Fruit fly (Drosophila melanogaster) whole organism, embryonic: ENCODE results near the gene SerRS.

Experiments
- B-H2 ChIP-seq: fragments of 200-800 bp; sonication (Bioruptor generic); optimal IDR thresholded peaks from 2 replicates; lab custom pipeline; 2018; ENCODE audit warnings: missing biosample characterization, mild to moderate bottlenecking, missing genetic modification characterization
- Bdp1 ChIP-seq: fragments of 200-800 bp; sonication (Bioruptor generic); optimal IDR thresholded peaks from 3 replicates; lab custom pipeline; 2016; ENCODE audit warnings: missing biosample characterization, missing genetic modification characterization
- CG10565 ChIP-seq: fragments of 200-800 bp; sonication (Bioruptor generic); optimal IDR thresholded peaks from 3 replicates; lab custom pipeline; 2016; ENCODE audit warnings: missing biosample characterization, mild to moderate bottlenecking, missing genetic modification characterization
- CG11695 ChIP-seq: fragments of 200-800 bp; sonication (Bioruptor generic); IDR thresholded peaks from 3 replicates; pipeline ENCODE4 v1.3.6; 2022; ENCODE audit warnings: missing biosample characterization, missing genetic modification characterization
- CG11696 ChIP-seq: fragments of 200-800 bp; sonication (Bioruptor generic); IDR thresholded peaks from 2 replicates; pipeline ENCODE4 v1.3.6; 2022; ENCODE audit warnings: missing biosample characterization, missing genetic modification characterization
- CG12219 ChIP-seq: fragments of 200-800 bp; sonication (Bioruptor generic); optimal IDR thresholded peaks from 3 replicates; lab custom pipeline; 2018; ENCODE audit warnings: missing biosample characterization, mild to moderate bottlenecking, missing genetic modification characterization
- CG12391 ChIP-seq: fragments of 200-800 bp; sonication (Bioruptor generic); optimal IDR thresholded peaks from 3 replicates; lab custom pipeline; 2018; ENCODE audit warnings: missing biosample characterization, mild to moderate bottlenecking, missing genetic modification characterization, moderate library complexity
- CG13775 ChIP-seq: fragments of 200-800 bp; sonication (Bioruptor generic); optimal IDR thresholded peaks from 3 replicates; lab custom pipeline; 2017; ENCODE audit warnings: missing biosample characterization, mild to moderate bottlenecking, missing genetic modification characterization
- CG14965 ChIP-seq: fragments of 200-800 bp; sonication (Bioruptor generic); optimal IDR thresholded peaks from 2 replicates; lab custom pipeline; 2016; ENCODE audit warnings: missing biosample characterization, missing genetic modification characterization, borderline replicate concordance
- CG1602 ChIP-seq: fragments of 200-800 bp; sonication (Bioruptor generic); optimal IDR thresholded peaks from 3 replicates; lab custom pipeline; 2016; ENCODE audit warnings: missing biosample characterization, missing genetic modification characterization
- CG17186 ChIP-seq: fragments of 200-800 bp; sonication (Bioruptor generic); optimal IDR thresholded peaks from 3 replicates; lab custom pipeline; 2017; ENCODE audit warnings: missing biosample characterization, missing genetic modification reagents, missing genetic modification characterization
- CG18011 ChIP-seq: fragments of 200-800 bp; sonication (Bioruptor generic); optimal IDR thresholded peaks from 2 replicates; lab custom pipeline; 2017; ENCODE audit warnings: missing biosample characterization, missing genetic modification characterization, mild to moderate bottlenecking, moderate library complexity, missing genotype
- CG3163 ChIP-seq: fragments of 200-800 bp; sonication (Bioruptor generic); optimal IDR thresholded peaks from 3 replicates; lab custom pipeline; 2016; ENCODE audit warnings: missing biosample characterization, missing genetic modification characterization
- CG32772 ChIP-seq: fragments of 200-800 bp; sonication (Bioruptor generic); IDR thresholded peaks from 2 replicates; pipeline ENCODE4 v1.3.6; 2022; ENCODE audit warnings: missing biosample characterization, missing genetic modification characterization
- CG42726 ChIP-seq: fragments of 200-800 bp; sonication (Bioruptor generic); IDR thresholded peaks from 2 replicates; pipeline ENCODE4 v1.3.6; 2022; ENCODE audit warnings: missing biosample characterization, missing genetic modification characterization; ENCODE audit not compliant: partially characterized antibody
- CG6765 ChIP-seq: fragments of 200-800 bp; sonication (Bioruptor generic); optimal IDR thresholded peaks from 3 replicates; lab custom pipeline; 2017; ENCODE audit warnings: missing biosample characterization, mild to moderate bottlenecking, missing genetic modification characterization
- D ChIP-seq, 2 experiments: fragments of 200-800 bp in 1 of 2; fragments of >200 bp in 1 of 2; sonication (Bioruptor generic) in 1 of 2; optimal IDR thresholded peaks; 2 replicates in 1 of 2; 3 replicates in 1 of 2; lab custom pipeline; 2017; ENCODE audit warnings: mild to moderate bottlenecking in 1 of 2, missing biosample characterization in 1 of 2, missing genetic modification characterization in 1 of 2, missing genetic modification reagents in 1 of 2
- D19A ChIP-seq: fragments of 200-800 bp; optimal IDR thresholded peaks from 3 replicates; lab custom pipeline; 2019; ENCODE audit warnings: missing biosample characterization, mild to moderate bottlenecking, missing genetic modification characterization, moderate library complexity
- Dip2 ChIP-seq: fragments of 200-800 bp; sonication (Bioruptor generic); IDR thresholded peaks from 2 replicates; pipeline ENCODE4 v1.3.6; 2022; ENCODE audit warnings: missing biosample characterization, missing genetic modification characterization
- Fer2 ChIP-seq: fragments of 200-800 bp; sonication (Bioruptor generic); optimal IDR thresholded peaks from 2 replicates; lab custom pipeline; 2018; ENCODE audit warnings: missing biosample characterization, mild to moderate bottlenecking, missing genetic modification characterization, moderate library complexity
- H15 ChIP-seq: fragments of 200-800 bp; sonication (Bioruptor generic); IDR thresholded peaks from 3 replicates; pipeline ENCODE4 v1.3.6; 2022; ENCODE audit warnings: missing biosample characterization, missing genetic modification characterization
- Hr39 ChIP-seq: fragments of >200 bp; optimal IDR thresholded peaks from 2 replicates; lab custom pipeline; 2017
- MESR4 ChIP-seq: fragments of 200-800 bp; sonication (Bioruptor generic); optimal IDR thresholded peaks from 2 replicates; lab custom pipeline; 2018; ENCODE audit warnings: missing biosample characterization, mild to moderate bottlenecking, missing genetic modification characterization, moderate library complexity
- Taf1 ChIP-seq: fragments of 200-800 bp; sonication (Bioruptor generic); IDR thresholded peaks from 2 replicates; pipeline ENCODE4 v1.3.6; 2022; ENCODE audit warnings: missing biosample characterization, missing genetic modification characterization
- ac ChIP-seq: fragments of 200-800 bp; sonication (Bioruptor generic); optimal IDR thresholded peaks from 3 replicates; lab custom pipeline; 2017; ENCODE audit warnings: missing biosample characterization, mild to moderate bottlenecking, missing genetic modification characterization
- ara ChIP-seq: fragments of 200-800 bp; sonication (Bioruptor generic); IDR thresholded peaks from 2 replicates; pipeline ENCODE4 v1.3.6; 2022; ENCODE audit warnings: missing biosample characterization, missing genetic modification characterization
- chinmo ChIP-seq: fragments of 200-800 bp; sonication (Bioruptor generic); IDR thresholded peaks from 4 replicates; pipeline ENCODE4 v1.3.6; 2022; ENCODE audit warnings: missing biosample characterization, missing genetic modification characterization; ENCODE audit not compliant: partially characterized antibody
- crol ChIP-seq: fragments of 200-800 bp; sonication (Bioruptor generic); IDR thresholded peaks from 2 replicates; pipeline ENCODE4 v1.3.6; 2022; ENCODE audit warnings: missing biosample characterization, missing genetic modification characterization
- dpn ChIP-seq, 2 experiments: fragments of 200-800 bp; sonication (Bioruptor generic); optimal IDR thresholded peaks; 3 replicates each; lab custom pipeline; 2016; ENCODE audit warnings: missing biosample characterization in 2 of 2, missing genetic modification characterization in 2 of 2
- ewg ChIP-seq: fragments of 200-800 bp; sonication (Bioruptor generic); optimal IDR thresholded peaks from 3 replicates; lab custom pipeline; 2017; ENCODE audit warnings: mild to moderate bottlenecking, missing biosample characterization, missing genetic modification reagents, missing genetic modification characterization
- ftz-f1 ChIP-seq: fragments of 200-800 bp; sonication (Bioruptor generic); optimal IDR thresholded peaks from 2 replicates; lab custom pipeline; 2016; ENCODE audit warnings: missing biosample characterization, missing genetic modification characterization
- gce ChIP-seq: fragments of 200-800 bp; sonication (Bioruptor generic); IDR thresholded peaks from 3 replicates; pipeline ENCODE4 v1.3.6; 2022; ENCODE audit warnings: missing biosample characterization, missing genetic modification characterization
- gfzf ChIP-seq: fragments of 200-800 bp; sonication (Bioruptor generic); optimal IDR thresholded peaks from 2 replicates; lab custom pipeline; 2016; ENCODE audit warnings: missing biosample characterization, mild to moderate bottlenecking, missing genetic modification characterization, moderate library complexity
- h ChIP-seq: fragments of >200 bp; optimal IDR thresholded peaks from 2 replicates; lab custom pipeline; 2017
- luna ChIP-seq: fragments of 200-800 bp; sonication (Bioruptor generic); optimal IDR thresholded peaks from 2 replicates; lab custom pipeline; 2016; ENCODE audit warnings: missing biosample characterization, missing genetic modification characterization
- maf-S ChIP-seq: fragments of 200-800 bp; sonication (Bioruptor generic); optimal IDR thresholded peaks from 2 replicates; lab custom pipeline; 2016; ENCODE audit warnings: missing biosample characterization, missing genetic modification characterization
- mirr ChIP-seq: fragments of 200-800 bp; sonication (Bioruptor generic); optimal IDR thresholded peaks from 3 replicates; lab custom pipeline; 2018; ENCODE audit warnings: missing biosample characterization, mild to moderate bottlenecking, missing genetic modification characterization
- nerfin-2 ChIP-seq: fragments of 200-800 bp; sonication (Bioruptor generic); IDR thresholded peaks from 2 replicates; pipeline ENCODE4 v1.3.6; 2022; ENCODE audit warnings: missing biosample characterization, missing genetic modification characterization; ENCODE audit not compliant: partially characterized antibody
- oc ChIP-seq: fragments of 200-800 bp; sonication (Bioruptor generic); optimal IDR thresholded peaks from 2 replicates; lab custom pipeline; 2018; ENCODE audit warnings: missing biosample characterization, mild to moderate bottlenecking, missing genetic modification characterization, moderate library complexity
- pfk ChIP-seq: fragments of 200-800 bp; sonication (Bioruptor generic); optimal IDR thresholded peaks from 2 replicates; lab custom pipeline; 2018; ENCODE audit warnings: missing biosample characterization, mild to moderate bottlenecking, missing genetic modification characterization, moderate library complexity
- prd ChIP-seq, 3 experiments: fragments of >200 bp in 2 of 3; fragments of 200-800 bp in 1 of 3; sonication (Bioruptor generic) in 1 of 3; optimal IDR thresholded peaks in 2 of 3; IDR thresholded peaks in 1 of 3; 2 replicates in 2 of 3; 3 replicates in 1 of 3; pipeline versions ENCODE4 v1.3.6 to Lab custom; 2017 to 2022; ENCODE audit warnings: missing biosample characterization in 1 of 3, missing genetic modification characterization in 1 of 3
- pzg ChIP-seq: fragments of 200-800 bp; sonication (Bioruptor generic); optimal IDR thresholded peaks from 3 replicates; lab custom pipeline; 2018; ENCODE audit warnings: missing biosample characterization, mild to moderate bottlenecking, missing genetic modification characterization, moderate library complexity
- ssp ChIP-seq: fragments of 200-800 bp; sonication (Bioruptor generic); IDR thresholded peaks from 2 replicates; pipeline ENCODE4 v1.3.6; 2022; ENCODE audit warnings: missing biosample characterization, missing genetic modification characterization
- stc ChIP-seq: fragments of 200-800 bp; sonication (Bioruptor generic); IDR thresholded peaks from 2 replicates; pipeline ENCODE4 v1.3.6; 2022; ENCODE audit warnings: missing biosample characterization, missing genetic modification characterization
- sug ChIP-seq: fragments of 200-800 bp; optimal IDR thresholded peaks from 2 replicates; lab custom pipeline; 2019; ENCODE audit warnings: missing biosample characterization, mild to moderate bottlenecking, missing genetic modification characterization, moderate library complexity
- ttk ChIP-seq: fragments of 200-800 bp; sonication (Bioruptor generic); IDR thresholded peaks from 2 replicates; pipeline ENCODE4 v2.1.2; 2022; ENCODE audit warnings: missing biosample characterization, missing genetic modification characterization
- vnd ChIP-seq: fragments of 200-800 bp; sonication (Bioruptor generic); IDR thresholded peaks from 3 replicates; pipeline ENCODE4 v1.3.6; 2022; ENCODE audit warnings: missing biosample characterization, missing genetic modification characterization; ENCODE audit not compliant: partially characterized antibody
- zfh1 ChIP-seq: fragments of 200-800 bp; sonication (Bioruptor generic); IDR thresholded peaks from 3 replicates; pipeline ENCODE4 v1.3.6; 2022; ENCODE audit warnings: missing biosample characterization, missing genetic modification characterization

SerRS gene

dm6 chr2L:2987681-2988381, 49.4 kb downstream of the SerRS start, which contains the start of the genes Chd1 and Bem46 (continued):
- no peak for TF ChIP-seq h (lab: Kevin White, UChicago)
- TF ChIP-seq oc (tag; lab: Kevin White, UChicago) = peak; percentile 52
- peak; percentile 82 for TF ChIP-seq zfh1 (GFP tag; lab: Robert Waterston, UW)
- no peak for TF ChIP-seq Hr39 (lab: Kevin White, UChicago)
- peak; percentile 80 for TF ChIP-seq H15
- TF ChIP-seq Taf1 (GFP tag; lab: Robert Waterston, UW) = peak; percentile 64; the same call in 1 of the 2 replicates
- TF ChIP-seq CG17186 = peak; percentile 46
- no peak; the same call in none of the 2 replicates for TF ChIP-seq CG32772 (GFP tag; lab: Robert Waterston, UW)
- TF ChIP-seq D (optimal IDR thresholded peaks at IDR 0.05; lab: Kevin White, UChicago) = no peak
- TF ChIP-seq D (GFP tag; optimal IDR thresholded peaks at IDR 0.05; lab: Kevin White, UChicago) = peak; percentile 70
- TF ChIP-seq CG12391 (tag; lab: Kevin White, UChicago) = peak; percentile 91
- TF ChIP-seq CG6765 (GFP tag; lab: Kevin White, UChicago) = peak; percentile 54
- TF ChIP-seq CG13775 (GFP tag; lab: Kevin White, UChicago) = peak; percentile 92
- TF ChIP-seq CG18011 = peak; percentile 69
- TF ChIP-seq crol = peak; percentile 33; the same call in 1 of the 2 replicates
- no peak for TF ChIP-seq CG14965 (GFP tag; lab: Kevin White, UChicago)
- peak; percentile 88 for TF ChIP-seq CG1602 (GFP tag; lab: Kevin White, UChicago)
- TF ChIP-seq stc (GFP tag; lab: Robert Waterston, UW) = peak; percentile 35; the same call in 1 of the 2 replicates
- no peak for TF ChIP-seq D19A (tag; lab: Kevin White, UChicago)
- TF ChIP-seq CG10565 (GFP tag; lab: Kevin White, UChicago) = peak; percentile 19
- TF ChIP-seq Fer2 (tag; lab: Kevin White, UChicago) = peak; percentile 74
- TF ChIP-seq gce = 0 out of 3 replicates have a peak, but pooled peaks have one; percentile 8
- TF ChIP-seq Bdp1 = peak; percentile 51
- peak; percentile 39 for TF ChIP-seq pzg (GFP tag; lab: Kevin White, UChicago)
- TF ChIP-seq ttk (GFP tag; lab: Robert Waterston, UW) = peak; percentile 82
- peak; percentile 61 for TF ChIP-seq maf-S
- peak; percentile 10 for TF ChIP-seq MESR4
- peak; percentile 38 for TF ChIP-seq gfzf (GFP tag; lab: Kevin White, UChicago)
- no peak for TF ChIP-seq CG42726
- TF ChIP-seq CG12219 (GFP tag; lab: Kevin White, UChicago) = no peak
- peak; percentile 44 for TF ChIP-seq pfk (GFP tag; lab: Kevin White, UChicago)
- TF ChIP-seq dpn (GFP tag; optimal IDR thresholded peaks at IDR 0.05; lab: Kevin White, UChicago) = peak; percentile 75 to 89
- TF ChIP-seq ewg (GFP tag; lab: Kevin White, UChicago) = peak; percentile 77
- no peak for TF ChIP-seq nerfin-2 (GFP tag; lab: Robert Waterston, UW)
- 0 out of 4 replicates have a peak, but pooled peaks have one; percentile 40 for TF ChIP-seq chinmo (GFP tag; lab: Robert Waterston, UW)
- no peak for TF ChIP-seq vnd (GFP tag; lab: Robert Waterston, UW)
- TF ChIP-seq sug (tag; lab: Kevin White, UChicago) = peak; percentile 89
- TF ChIP-seq B-H2 (GFP tag; lab: Kevin White, UChicago) = peak; percentile 89
- peak; percentile 54; the same call in 1 of the 2 replicates for TF ChIP-seq CG11696 (GFP tag; lab: Robert Waterston, UW)
- no peak for TF ChIP-seq prd (optimal IDR thresholded peaks at IDR 0.05; lab: Kevin White, UChicago)
- TF ChIP-seq prd (GFP tag; IDR thresholded peaks at IDR 0.05; lab: Robert Waterston, UW) = peak; percentile 91
- TF ChIP-seq ftz-f1 (GFP tag; lab: Kevin White, UChicago) = peak; percentile 53
- no peak for TF ChIP-seq luna (GFP tag; lab: Kevin White, UChicago)
- TF ChIP-seq Dip2 (GFP tag; lab: Robert Waterston, UW) = no peak
- peak; percentile 15 for TF ChIP-seq mirr
- TF ChIP-seq ara = peak; percentile 4; the same call in 1 of the 2 replicates
- TF ChIP-seq ssp (GFP tag; lab: Robert Waterston, UW) = peak; percentile 78
- TF ChIP-seq CG11695 (GFP tag; lab: Robert Waterston, UW) = peak; percentile 76
- TF ChIP-seq CG3163 (GFP tag; lab: Kevin White, UChicago) = peak; percentile 56
- no peak for TF ChIP-seq ac (GFP tag; lab: Kevin White, UChicago)
